Worm (Caenorhabditis elegans): Measurements from ENCODE around the gene C02F12.8.

The C02F12.8 gene

ce11 chrX:3728970-3729369 is 35.9 kb upstream of the C02F12.8 start, which contains the start of gene aex-4 (continued):
- peak; percentile 94 for TF ChIP-seq elt-2 (tag; optimal IDR thresholded peaks at IDR 0.05)
- TF ChIP-seq ama-1 (optimal IDR thresholded peaks at IDR 0.05) = no peak
- no peak for TF ChIP-seq fkh-4 (tag; optimal IDR thresholded peaks at IDR 0.05; ENCODE audit: borderline replicate concordance)
- TF ChIP-seq nhr-85 (tag) = no peak
- peak in 1 of 2 experiments; percentile 31 for TF ChIP-seq lin-35 (GFP tag; optimal IDR thresholded peaks at IDR 0.05)
- TF ChIP-seq C34B4.2 (tag; optimal IDR thresholded peaks at IDR 0.05) = no peak
- no peak for TF ChIP-seq unc-30 (tag; optimal IDR thresholded peaks at IDR 0.05)
- TF ChIP-seq fkh-10 (GFP tag; optimal IDR thresholded peaks at IDR 0.05) = no peak
- TF ChIP-seq blmp-1 (tag; optimal IDR thresholded peaks at IDR 0.05) = no peak
- TF ChIP-seq tlp-1 (tag; optimal IDR thresholded peaks at IDR 0.05) = no peak
- TF ChIP-seq nhr-19 (GFP tag; conservative IDR thresholded peaks at IDR 0.05) = no peak
- no peak for TF ChIP-seq hlh-17 (GFP tag; optimal IDR thresholded peaks at IDR 0.05; ENCODE audit: borderline replicate concordance)
- TF ChIP-seq snpc-4 (tag; optimal IDR thresholded peaks at IDR 0.05) = no peak
- no peak for TF ChIP-seq nhr-84 (tag; optimal IDR thresholded peaks at IDR 0.05)
- no peak for TF ChIP-seq unc-98 (GFP tag; IDR thresholded peaks at IDR 0.05)
- no peak for TF ChIP-seq snu-23 (GFP tag; optimal IDR thresholded peaks at IDR 0.05)
- no peak for TF ChIP-seq mef-2 (tag; optimal IDR thresholded peaks at IDR 0.05)
- peak; percentile 19 for TF ChIP-seq lin-14 (GFP tag; optimal IDR thresholded peaks at IDR 0.05)
- TF ChIP-seq rnt-1 (tag; optimal IDR thresholded peaks at IDR 0.05) = no peak
- no peak for TF ChIP-seq ceh-8 (GFP tag; optimal IDR thresholded peaks at IDR 0.05)
- no peak for TF ChIP-seq dpl-1 (GFP tag; optimal IDR thresholded peaks at IDR 0.05)
- TF ChIP-seq jun-1 (tag; optimal IDR thresholded peaks at IDR 0.05) = no peak
- no peak for TF ChIP-seq skn-1 (tag; optimal IDR thresholded peaks at IDR 0.05)
- TF ChIP-seq C16A3.4 (tag; optimal IDR thresholded peaks at IDR 0.05) = no peak
- TF ChIP-seq pqm-1 (tag; optimal IDR thresholded peaks at IDR 0.05) = peak; percentile 69
- TF ChIP-seq F16B12.6 (tag; optimal IDR thresholded peaks at IDR 0.05) = no peak
- no peak for TF ChIP-seq swsn-7 (tag; optimal IDR thresholded peaks at IDR 0.05)
- TF ChIP-seq irx-1 (tag; optimal IDR thresholded peaks at IDR 0.05) = no peak
- no peak for TF ChIP-seq ztf-4 (tag; optimal IDR thresholded peaks at IDR 0.05)
- no peak for TF ChIP-seq mep-1 (tag; optimal IDR thresholded peaks at IDR 0.05)
- no peak for TF ChIP-seq pag-3 (tag; optimal IDR thresholded peaks at IDR 0.05; ENCODE audit: borderline replicate concordance, insufficient read depth)
- TF ChIP-seq efl-1 (optimal IDR thresholded peaks at IDR 0.05) = no peak
- TF ChIP-seq efl-1 (GFP tag; optimal IDR thresholded peaks at IDR 0.05 in 1 of 2) = no peak
- TF ChIP-seq grh-1 (GFP tag; IDR thresholded peaks at IDR 0.05) = no peak
- TF ChIP-seq nhr-71 (tag; optimal IDR thresholded peaks at IDR 0.05) = peak; percentile 34

- TF ChIP-seq lsy-2 (tag; optimal IDR thresholded peaks at IDR 0.05) = no peak
- no peak for TF ChIP-seq jun-1 (tag; optimal IDR thresholded peaks at IDR 0.05)
- TF ChIP-seq tbx-2 (tag; optimal IDR thresholded peaks at IDR 0.05) = no peak
- TF ChIP-seq nhr-20 (tag; optimal IDR thresholded peaks at IDR 0.05) = no peak
- TF ChIP-seq ztf-4 (tag; optimal IDR thresholded peaks at IDR 0.05) = no peak
- no peak for TF ChIP-seq mef-2 (tag; optimal IDR thresholded peaks at IDR 0.05)
- no peak for TF ChIP-seq snpc-4 (tag; optimal IDR thresholded peaks at IDR 0.05)
- no peak for TF ChIP-seq ceh-82 (tag; optimal IDR thresholded peaks at IDR 0.05)
- no peak for TF ChIP-seq Y116A8C.19 (tag; optimal IDR thresholded peaks at IDR 0.05; ENCODE audit: borderline replicate concordance)
- TF ChIP-seq unc-86 (tag; optimal IDR thresholded peaks at IDR 0.05) = no peak
- no peak for TF ChIP-seq unc-62 (GFP tag; optimal IDR thresholded peaks at IDR 0.05)
- no peak for TF ChIP-seq dsc-1 (tag; optimal IDR thresholded peaks at IDR 0.05)
- TF ChIP-seq aly-2 (tag; optimal IDR thresholded peaks at IDR 0.05) = no peak
- no peak for TF ChIP-seq ceh-63 (GFP tag; optimal IDR thresholded peaks at IDR 0.05)
- TF ChIP-seq vab-15 (tag; optimal IDR thresholded peaks at IDR 0.05) = no peak
- no peak for TF ChIP-seq efl-3 (GFP tag; optimal IDR thresholded peaks at IDR 0.05)
Observed at ce11 chrX:3727274-3727673, 34.2 kb upstream of the C02F12.8 start, which contains the start of gene nlp-1. Gene nlp-1, plus strand, starts transcription at chrX:3727574.
